Worm (Caenorhabditis elegans) whole organism, late embryonic: ENCODE results near the gene F42G4.6.

ENCODE experiments used
- C08G9.2 ChIP-seq: sonication (generic microtip); optimal IDR thresholded peaks from 2 replicates; lab custom pipeline; 2016; ENCODE audit warnings: mild to moderate bottlenecking, missing genetic modification characterization, moderate library complexity, missing compliant biosample characterization
- ets-4 ChIP-seq: sonication (generic microtip); optimal IDR thresholded peaks from 2 replicates; lab custom pipeline; 2016; ENCODE audit warnings: missing genetic modification characterization, missing compliant biosample characterization
- nhr-11 ChIP-seq: fragments of 150-350 bp; optimal IDR thresholded peaks from 2 replicates; lab custom pipeline; 2014; ENCODE audit warnings: missing biosample characterization, missing genetic modification characterization
- npax-4 ChIP-seq: sonication (generic microtip); optimal IDR thresholded peaks from 2 replicates; lab custom pipeline; 2016; ENCODE audit warnings: missing genetic modification characterization, missing compliant biosample characterization
- pag-3 ChIP-seq: sonication (generic microtip); optimal IDR thresholded peaks from 2 replicates; lab custom pipeline; 2016; ENCODE audit warnings: missing compliant biosample characterization, missing genetic modification characterization, borderline replicate concordance
- sdc-2 ChIP-seq: sonication (generic microtip); optimal IDR thresholded peaks from 2 replicates; lab custom pipeline; 2016; ENCODE audit warnings: missing genotype, missing genetic modification characterization, missing compliant biosample characterization
- sox-2 ChIP-seq: fragments of 200-800 bp; sonication (Bioruptor generic); IDR thresholded peaks from 2 replicates; pipeline ENCODE4 v1.3.6; 2022; ENCODE audit warnings: missing genetic modification reagents, missing genetic modification characterization, missing compliant biosample characterization
- unc-86 ChIP-seq: sonication (generic microtip); optimal IDR thresholded peaks from 2 replicates; lab custom pipeline; 2016; ENCODE audit warnings: missing genetic modification characterization, missing compliant biosample characterization

- TF ChIP-seq ets-4 (tag; lab: Kevin White, UChicago) (no peak), sdc-2 (no peak), pag-3 (no peak), unc-86 (no peak), npax-4 (tag; lab: Kevin White, UChicago) (no peak), nhr-11 (no peak), C08G9.2 (tag; lab: Kevin White, UChicago) (no peak), sox-2 (GFP tag; lab: Robert Waterston, UW) (no peak)
Measured at ce11 chrII:13077746-13078145, 1.4 kb upstream of the F42G4.6 start.
